Fruit fly (Drosophila melanogaster) S2 (cell line): ENCODE measurements around the gene Sema5c.

ENCODE experiments used
- CG8478 ChIP-seq: fragments of >200 bp; optimal IDR thresholded peaks from 2 replicates; lab custom pipeline; 2018
- CTCF ChIP-seq, 2 experiments: fragments of >200 bp; optimal IDR thresholded peaks; 2 replicates each; lab custom pipeline; 2018

DNA sequence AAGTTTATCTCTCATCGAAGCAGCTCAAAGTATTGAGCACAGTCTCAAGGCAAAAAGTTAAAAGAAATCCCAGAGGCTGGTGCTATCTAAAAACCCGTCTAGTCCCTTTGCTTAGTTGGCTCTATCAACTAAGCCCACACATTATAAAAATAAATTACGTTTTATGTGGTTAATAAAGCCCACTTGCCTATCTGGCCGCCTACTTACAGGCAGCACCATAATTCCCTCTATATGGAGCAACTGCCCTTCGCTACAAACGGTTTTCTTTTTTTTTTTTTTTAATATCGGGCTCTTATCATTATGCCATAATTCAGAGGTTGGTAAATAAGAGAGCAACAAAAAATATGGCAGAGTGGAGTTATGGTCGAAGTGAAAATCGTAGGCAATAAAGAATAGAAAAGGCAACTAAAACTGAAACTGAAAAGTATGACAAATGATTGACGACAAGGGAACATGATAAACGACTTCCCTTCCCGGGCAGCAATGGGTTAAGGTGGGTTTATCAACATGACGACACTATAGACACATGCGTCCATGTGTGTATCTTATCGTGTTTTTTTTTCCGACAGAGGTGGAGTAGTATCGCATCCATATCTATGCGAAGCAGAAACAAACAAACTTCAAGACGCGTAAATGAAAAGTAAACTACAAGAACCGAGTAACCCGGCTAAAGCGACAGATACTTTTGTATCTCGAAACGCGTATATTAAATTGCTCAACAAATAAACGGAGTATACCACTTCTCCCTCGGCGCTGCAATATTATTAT, 2.9 kb downstream of the Sema5c start:
- TF ChIP-seq CG8478 (no peak), CTCF (optimal IDR thresholded peaks at IDR 0.05; lab: Kevin White, UChicago) (no peak)
